Fruit fly (Drosophila melanogaster) whole organism, embryonic: Measurements from ENCODE around the gene CG31418.
A peak's percentile ranks its signal among the peaks of the same experiment; 100 is the strongest.

Experiments used
- CG12071 ChIP-seq: fragments of 200-800 bp; sonication (Bioruptor generic); optimal IDR thresholded peaks from 3 replicates; lab custom pipeline; 2018; ENCODE audit warnings: missing biosample characterization, mild to moderate bottlenecking, missing genetic modification characterization
- Ets65A ChIP-seq: fragments of 200-800 bp; sonication (Bioruptor generic); peaks from one replicate; lab custom pipeline; 2016; ENCODE audit warnings: missing biosample characterization, missing genetic modification characterization
- abd-A ChIP-seq: fragments of 200-800 bp; sonication (Bioruptor generic); optimal IDR thresholded peaks from 3 replicates; lab custom pipeline; 2019; ENCODE audit warnings: missing biosample characterization, mild to moderate bottlenecking, missing genetic modification characterization, moderate library complexity

Gene CG31418

dm6 chr3R:17289059-17289458 lies 5.5 kb downstream of the CG31418 start:
- peak; percentile 70 for TF ChIP-seq Ets65A (GFP tag; lab: Kevin White, UChicago)
- no peak for TF ChIP-seq CG12071 (GFP tag; lab: Kevin White, UChicago)
- TF ChIP-seq abd-A, result peak; percentile 58
